Fruit fly (Drosophila melanogaster) whole organism, prepupa: ENCODE results near the gene KFase.

Source experiments
- Blimp-1 ChIP-seq: fragments of 200-800 bp; sonication (Bioruptor generic); optimal IDR thresholded peaks from 3 replicates; lab custom pipeline; 2017; ENCODE audit warnings: missing biosample characterization, missing genetic modification characterization, mild to moderate bottlenecking, moderate library complexity, missing genetic modification reagents
- CG11762 ChIP-seq: fragments of 200-800 bp; sonication (Bioruptor generic); optimal IDR thresholded peaks from 3 replicates; lab custom pipeline; 2016; ENCODE audit warnings: missing biosample characterization, missing genetic modification characterization; ENCODE audit not compliant: insufficient read depth
- CG11902 ChIP-seq: fragments of 200-800 bp; sonication (Bioruptor generic); optimal IDR thresholded peaks from 3 replicates; lab custom pipeline; 2016; ENCODE audit warnings: missing biosample characterization, missing genetic modification characterization
- CG15336 ChIP-seq: fragments of 200-800 bp; sonication (Bioruptor generic); IDR thresholded peaks from 2 replicates; pipeline ENCODE4 v1.3.6; 2022; ENCODE audit warnings: missing biosample characterization, missing genetic modification characterization
- CG34406 ChIP-seq: fragments of 200-800 bp; sonication (Bioruptor generic); optimal IDR thresholded peaks from 3 replicates; lab custom pipeline; 2016; ENCODE audit warnings: missing biosample characterization, missing genetic modification characterization
- CG4318 ChIP-seq: fragments of 200-800 bp; sonication (Bioruptor generic); optimal IDR thresholded peaks from 3 replicates; lab custom pipeline; 2017; ENCODE audit warnings: missing biosample characterization, mild to moderate bottlenecking, missing genetic modification characterization
- CG6163 ChIP-seq: fragments of 200-800 bp; sonication (Bioruptor generic); IDR thresholded peaks from 3 replicates; pipeline ENCODE4 v1.3.6; 2022; ENCODE audit warnings: missing biosample characterization, missing genetic modification characterization
- CG6276 ChIP-seq: fragments of 200-800 bp; sonication (Bioruptor generic); optimal IDR thresholded peaks from 2 replicates; lab custom pipeline; 2017; ENCODE audit warnings: missing biosample characterization, mild to moderate bottlenecking, missing genetic modification characterization
- CG6808 ChIP-seq: fragments of 200-800 bp; sonication (Bioruptor generic); optimal IDR thresholded peaks from 3 replicates; lab custom pipeline; 2017; ENCODE audit warnings: missing biosample characterization, missing genetic modification characterization, mild to moderate bottlenecking, moderate library complexity, missing genetic modification reagents
- CG7368 ChIP-seq: fragments of 200-800 bp; sonication (Bioruptor generic); optimal IDR thresholded peaks from 3 replicates; lab custom pipeline; 2016; ENCODE audit warnings: missing biosample characterization, missing genetic modification characterization
- CG8119 ChIP-seq: fragments of 200-800 bp; sonication (Bioruptor generic); IDR thresholded peaks from 3 replicates; pipeline ENCODE4 v1.3.6; 2022; ENCODE audit warnings: missing biosample characterization, missing genetic modification characterization
- CG8632 ChIP-seq: fragments of 200-800 bp; sonication (Bioruptor generic); optimal IDR thresholded peaks from 3 replicates; lab custom pipeline; 2016; ENCODE audit warnings: missing biosample characterization, missing genetic modification characterization
- CG9139 ChIP-seq: fragments of 200-800 bp; sonication (Bioruptor generic); optimal IDR thresholded peaks from 3 replicates; lab custom pipeline; 2017; ENCODE audit warnings: missing biosample characterization, mild to moderate bottlenecking, missing genetic modification characterization
- Eip75B ChIP-seq: fragments of 200-800 bp; sonication (Bioruptor generic); optimal IDR thresholded peaks from 3 replicates; lab custom pipeline; 2016; ENCODE audit warnings: missing biosample characterization, missing genetic modification characterization
- Eip78C ChIP-seq: fragments of 200-800 bp; sonication (Bioruptor generic); peaks from one replicate; lab custom pipeline; 2016; ENCODE audit warnings: missing biosample characterization, missing genetic modification characterization
- Eip93F ChIP-seq: fragments of 200-800 bp; sonication (Bioruptor generic); optimal IDR thresholded peaks from 2 replicates; lab custom pipeline; 2016; ENCODE audit warnings: missing biosample characterization, mild to moderate bottlenecking, missing genetic modification characterization
- Ets21C ChIP-seq: fragments of 200-800 bp; sonication (Bioruptor generic); optimal IDR thresholded peaks from 3 replicates; lab custom pipeline; 2016; ENCODE audit warnings: missing biosample characterization, missing genetic modification characterization
- Gug ChIP-seq: fragments of 200-800 bp; sonication (Bioruptor generic); IDR thresholded peaks from 2 replicates; pipeline ENCODE4 v1.3.6; 2022; ENCODE audit warnings: missing biosample characterization, missing genetic modification characterization
- Hr38 ChIP-seq: sonication (Bioruptor generic); optimal IDR thresholded peaks from 2 replicates; lab custom pipeline; 2016; ENCODE audit warnings: missing biosample characterization, missing genetic modification characterization
- Hr39 ChIP-seq: fragments of 200-800 bp; sonication (Bioruptor generic); optimal IDR thresholded peaks from 2 replicates; lab custom pipeline; 2016; ENCODE audit warnings: missing biosample characterization, missing genetic modification characterization
- Hr4 ChIP-seq: fragments of 200-800 bp; sonication (Bioruptor generic); optimal IDR thresholded peaks from 3 replicates; lab custom pipeline; 2016; ENCODE audit warnings: missing biosample characterization, missing genetic modification characterization
- Lpt ChIP-seq: fragments of 200-800 bp; sonication (Bioruptor generic); optimal IDR thresholded peaks from 3 replicates; lab custom pipeline; 2016; ENCODE audit warnings: missing biosample characterization, missing genetic modification characterization
- Met ChIP-seq: fragments of 200-800 bp; sonication (Bioruptor generic); optimal IDR thresholded peaks from 3 replicates; lab custom pipeline; 2016; ENCODE audit warnings: missing biosample characterization, missing genetic modification characterization
- Sox102F ChIP-seq: fragments of 200-800 bp; sonication (Bioruptor generic); optimal IDR thresholded peaks from 2 replicates; lab custom pipeline; 2016; ENCODE audit warnings: missing biosample characterization, mild to moderate bottlenecking, missing genetic modification characterization
- Sox14 ChIP-seq: fragments of 200-800 bp; sonication (Bioruptor generic); optimal IDR thresholded peaks from 3 replicates; lab custom pipeline; 2016; ENCODE audit warnings: missing biosample characterization, missing genetic modification characterization
- dsx ChIP-seq: fragments of 200-800 bp; optimal IDR thresholded peaks from 3 replicates; lab custom pipeline; 2019; ENCODE audit warnings: missing biosample characterization, mild to moderate bottlenecking, missing genetic modification characterization, moderate library complexity; ENCODE audit not compliant: poor library complexity, severe bottlenecking
- eg ChIP-seq: fragments of 200-800 bp; sonication (Bioruptor generic); IDR thresholded peaks from 3 replicates; pipeline ENCODE4 v1.3.6; 2022; ENCODE audit warnings: missing biosample characterization, missing genetic modification characterization
- esn ChIP-seq: fragments of 200-800 bp; sonication (Bioruptor generic); optimal IDR thresholded peaks from 2 replicates; lab custom pipeline; 2016; ENCODE audit warnings: missing biosample characterization, mild to moderate bottlenecking, missing genetic modification characterization, moderate library complexity
- fd59A ChIP-seq: fragments of 200-800 bp; sonication (Bioruptor generic); optimal IDR thresholded peaks from 2 replicates; lab custom pipeline; 2017; ENCODE audit warnings: missing biosample characterization, mild to moderate bottlenecking, missing genetic modification characterization, missing genetic modification reagents
- fkh ChIP-seq: fragments of 200-800 bp; sonication (Bioruptor generic); optimal IDR thresholded peaks from 3 replicates; lab custom pipeline; 2017; ENCODE audit warnings: missing biosample characterization, mild to moderate bottlenecking, missing genetic modification characterization, moderate library complexity
- net ChIP-seq: fragments of 200-800 bp; sonication (Bioruptor generic); optimal IDR thresholded peaks from 3 replicates; lab custom pipeline; 2016; ENCODE audit warnings: missing biosample characterization, missing genetic modification characterization
- pdm3 ChIP-seq: fragments of 200-800 bp; sonication (Bioruptor generic); optimal IDR thresholded peaks from 3 replicates; lab custom pipeline; 2016; ENCODE audit warnings: missing biosample characterization, missing genetic modification characterization
- salr ChIP-seq, 2 experiments: fragments of 200-800 bp; sonication (Bioruptor generic); optimal IDR thresholded peaks; 3 replicates each; lab custom pipeline; 2016 to 2018; ENCODE audit warnings: missing biosample characterization in 2 of 2, missing genetic modification characterization in 2 of 2, mild to moderate bottlenecking in 1 of 2
- svp ChIP-seq: fragments of 200-800 bp; sonication (Bioruptor generic); peaks from one replicate; lab custom pipeline; 2016; ENCODE audit warnings: missing biosample characterization, missing genetic modification characterization
- topi ChIP-seq: fragments of 200-800 bp; sonication (Bioruptor generic); optimal IDR thresholded peaks from 3 replicates; lab custom pipeline; 2016; ENCODE audit warnings: missing biosample characterization, missing genetic modification characterization
- vri ChIP-seq: fragments of 200-800 bp; sonication (Bioruptor generic); optimal IDR thresholded peaks from 3 replicates; lab custom pipeline; 2016; ENCODE audit warnings: missing biosample characterization, mild to moderate bottlenecking, missing genetic modification characterization

The KFase gene

DNA sequence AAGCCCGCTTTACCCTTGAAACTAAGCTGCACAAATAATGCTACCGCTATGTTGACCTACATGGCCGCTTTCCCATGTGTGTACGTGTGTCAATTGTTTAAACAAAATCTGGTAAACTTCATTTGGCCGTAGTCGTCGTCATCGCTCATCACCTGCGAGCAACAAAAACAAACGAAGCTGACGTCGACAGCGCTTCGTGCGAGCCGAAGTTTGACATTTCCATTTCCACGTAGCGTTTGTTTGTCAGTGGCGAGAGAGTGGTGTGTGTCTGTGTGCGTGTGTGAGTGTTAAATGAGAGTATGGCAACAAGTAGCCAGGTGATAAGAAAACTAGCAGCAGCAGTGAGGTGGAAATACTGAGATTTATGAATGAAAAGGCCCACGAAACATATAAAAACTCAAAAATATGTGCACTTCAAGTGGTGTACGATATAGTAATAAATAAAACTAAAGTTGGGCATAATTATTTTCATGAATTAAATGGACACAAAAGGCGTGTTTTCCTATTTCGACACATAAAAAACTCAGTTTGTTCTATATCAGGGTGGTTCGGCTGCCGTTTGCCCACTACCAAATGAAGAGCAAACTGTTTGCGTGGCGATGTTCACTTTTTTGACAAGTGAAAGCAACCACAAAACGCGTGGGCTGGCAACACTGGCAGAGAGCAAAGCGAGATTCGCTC, 9.2 kb downstream of the KFase start (continued):
- TF ChIP-seq CG6808 (GFP tag; lab: Kevin White, UChicago), result peak; percentile 29

DNA sequence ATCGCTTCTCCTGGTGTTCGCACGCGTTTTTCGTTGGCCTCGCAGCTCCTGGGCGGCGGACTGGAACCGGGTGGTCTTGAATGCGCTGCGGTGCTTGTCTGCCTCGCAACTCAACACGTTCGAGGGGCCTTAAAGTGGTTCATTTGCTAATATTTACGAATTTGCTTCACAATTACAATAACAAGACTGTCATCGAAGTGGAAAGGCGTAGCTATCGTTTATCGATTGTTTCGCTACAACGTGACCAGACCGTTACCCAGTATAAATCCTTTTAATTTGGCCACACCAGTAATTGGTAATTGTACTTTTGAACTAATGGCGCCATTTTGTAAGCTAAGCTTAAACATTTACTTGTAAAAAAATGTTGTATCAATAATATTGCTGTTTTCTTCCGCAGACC, 11.8 kb downstream of the KFase start, which contains the start of gene CG9536:
Gene CG9536 (minus strand): TSS at position 223 of the 400 bp plus-strand sequence.
- TF ChIP-seq fkh (peak; percentile 7), pdm3 (GFP tag; lab: Kevin White, UChicago) (no peak)

DNA sequence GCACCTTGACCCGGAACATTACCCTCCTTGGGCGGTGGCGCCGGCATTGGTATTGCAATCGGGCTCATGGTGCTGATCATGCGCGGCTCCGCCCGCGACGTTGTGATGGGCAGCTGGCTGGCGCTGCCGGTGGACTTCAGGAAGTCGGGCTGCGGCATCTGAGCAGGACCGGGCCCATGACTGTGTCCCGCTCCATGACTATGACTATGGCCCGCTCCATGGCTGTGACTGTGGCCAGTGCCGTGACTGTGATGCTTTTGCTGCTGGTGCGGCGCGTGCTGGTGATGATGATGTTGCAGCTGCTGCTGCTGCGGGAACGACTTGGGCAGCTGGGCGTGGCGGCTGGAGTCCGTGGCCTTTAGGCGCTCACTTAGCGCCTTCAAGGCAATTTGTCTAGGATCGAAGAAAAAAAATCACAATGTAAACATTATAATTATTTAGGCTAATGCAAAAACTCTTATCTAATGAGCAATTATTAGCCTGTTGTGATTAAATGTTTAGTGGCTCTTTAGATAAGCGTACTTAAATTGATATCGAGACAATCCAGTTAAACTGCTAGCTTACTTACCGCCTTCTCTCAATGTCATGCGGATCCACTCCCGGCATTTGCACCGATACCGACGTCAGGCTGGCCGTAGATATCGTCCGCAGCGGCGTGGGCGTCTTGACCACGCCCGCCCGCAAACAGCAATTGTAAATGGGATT, 13.5 kb downstream of the KFase start:
- no peak for TF ChIP-seq vri
- TF ChIP-seq Sox14 (GFP tag; lab: Kevin White, UChicago), result no peak
- no peak for TF ChIP-seq Eip93F
- TF ChIP-seq CG15336 (GFP tag; lab: Robert Waterston, UW), result no peak
- no peak for TF ChIP-seq Hr39
- TF ChIP-seq CG4318 (GFP tag; lab: Kevin White, UChicago), result no peak
- no peak for TF ChIP-seq CG9139 (GFP tag; lab: Kevin White, UChicago)
- no peak for TF ChIP-seq dsx (GFP tag; lab: Kevin White, UChicago)
- no peak for TF ChIP-seq CG6808 (GFP tag; lab: Kevin White, UChicago)
- TF ChIP-seq CG8119 (GFP tag; lab: Robert Waterston, UW), result no peak
- TF ChIP-seq CG8632, result no peak
- TF ChIP-seq Hr4 (GFP tag; lab: Kevin White, UChicago), result no peak
- no peak for TF ChIP-seq CG34406 (GFP tag; lab: Kevin White, UChicago)

DNA sequence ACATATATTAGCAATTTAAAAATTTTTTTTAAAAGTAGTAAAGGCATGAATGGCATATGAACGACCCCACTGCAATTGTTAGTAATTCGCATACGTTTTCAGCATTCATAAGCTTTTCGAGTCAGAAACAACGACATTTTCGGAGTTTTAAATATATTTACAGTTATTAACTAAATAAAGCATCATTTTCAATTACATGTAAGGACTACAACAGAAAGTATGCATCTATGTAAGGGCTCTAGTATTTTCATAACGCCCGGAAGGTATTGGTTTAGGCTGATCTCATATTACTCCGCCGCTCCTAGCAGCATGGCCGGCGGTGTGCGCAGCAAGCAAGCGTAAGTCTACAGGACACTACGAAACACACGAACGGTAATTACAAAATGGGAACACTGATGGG, 14.3 kb downstream of the KFase start:
- TF ChIP-seq topi, result no peak
- no peak for TF ChIP-seq CG11762 (GFP tag; lab: Kevin White, UChicago)
- no peak for TF ChIP-seq net (GFP tag; lab: Kevin White, UChicago)
- TF ChIP-seq Sox102F, result no peak
- 0 out of 2 replicates have a peak, but pooled peaks have one; percentile 12 for TF ChIP-seq CG15336 (GFP tag; lab: Robert Waterston, UW)
- peak; percentile 56 for TF ChIP-seq Eip78C (GFP tag; lab: Kevin White, UChicago)

DNA sequence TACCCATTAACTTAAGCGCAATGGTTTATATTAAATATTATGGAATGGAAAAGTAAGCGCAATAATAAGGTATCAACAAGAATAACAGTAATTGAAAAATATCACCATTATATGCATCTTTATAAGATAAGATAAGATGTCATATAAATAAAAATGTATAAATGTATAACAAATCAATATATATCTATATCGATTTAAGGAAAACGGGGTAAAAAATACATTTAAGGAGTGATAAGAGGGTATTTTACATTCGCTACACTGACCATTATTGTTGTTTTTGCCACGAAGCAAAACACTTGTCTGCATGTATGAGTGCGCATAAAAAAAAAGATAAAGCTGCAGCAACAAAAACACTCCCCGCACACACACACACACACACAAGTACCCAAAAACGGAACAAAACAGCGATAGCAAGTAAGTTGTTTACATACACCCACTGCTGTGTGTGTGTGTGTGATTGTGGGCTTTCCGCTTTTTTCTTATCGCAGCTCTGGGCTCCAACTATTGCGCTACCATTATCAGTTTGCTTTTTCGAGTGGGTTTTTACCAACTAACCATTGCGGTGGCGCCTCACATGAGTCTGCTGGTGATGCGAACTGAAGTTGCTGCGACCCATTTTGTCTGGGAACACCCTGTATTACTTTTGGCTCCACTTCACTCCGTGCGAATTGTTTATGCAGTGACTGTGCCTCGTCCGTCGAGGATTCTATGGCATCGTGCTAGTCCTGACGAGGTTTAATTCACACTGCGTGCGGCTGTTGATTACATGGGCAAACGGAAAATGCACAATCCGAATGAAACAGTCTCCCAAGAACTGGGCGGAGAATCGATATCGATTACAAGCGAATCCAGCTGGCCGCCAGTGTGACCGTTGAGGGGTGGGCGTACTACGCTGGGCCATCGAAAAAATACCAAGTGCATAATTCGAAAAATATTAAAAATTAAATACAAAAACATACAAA, 15.2 kb downstream of the KFase start, which contains the start of gene mmy:
Gene mmy (minus strand): TSS at position 829 of the 962 bp plus-strand sequence.
- TF ChIP-seq Eip75B (GFP tag; lab: Kevin White, UChicago), result peak; percentile 7
- peak; percentile 72 for TF ChIP-seq CG6808 (GFP tag; lab: Kevin White, UChicago)
- TF ChIP-seq net (GFP tag; lab: Kevin White, UChicago), result peak; percentile 67
- TF ChIP-seq Gug (GFP tag; lab: Robert Waterston, UW), result peak; percentile 43; the same call in 1 of the 2 replicates
- peak; percentile 47 for TF ChIP-seq Lpt
- TF ChIP-seq CG7368 (GFP tag; lab: Kevin White, UChicago), result peak; percentile 46
- peak; percentile 96 for TF ChIP-seq fkh
- TF ChIP-seq Hr39, result peak; percentile 9
- peak; percentile 35 for TF ChIP-seq topi
- peak; percentile 81 for TF ChIP-seq CG6276
- peak; percentile 85; the same call in 2 of the 3 replicates for TF ChIP-seq eg (GFP tag; lab: Robert Waterston, UW)
- peak; percentile 72 for TF ChIP-seq svp (GFP tag; lab: Kevin White, UChicago)
- peak; percentile 52 for TF ChIP-seq Hr4 (GFP tag; lab: Kevin White, UChicago)
- TF ChIP-seq esn (GFP tag; lab: Kevin White, UChicago), result peak; percentile 43
- peak; percentile 80 for TF ChIP-seq CG8119 (GFP tag; lab: Robert Waterston, UW)
- TF ChIP-seq Sox14 (GFP tag; lab: Kevin White, UChicago), result peak; percentile 17
- peak; percentile 42 for TF ChIP-seq pdm3 (GFP tag; lab: Kevin White, UChicago)
- TF ChIP-seq CG6163, result peak; percentile 77
- peak; percentile 22 to 68 for TF ChIP-seq salr (GFP tag; optimal IDR thresholded peaks at IDR 0.05; lab: Kevin White, UChicago)
- TF ChIP-seq CG11902 (GFP tag; lab: Kevin White, UChicago), result peak; percentile 33
- TF ChIP-seq Hr38 (GFP tag; lab: Kevin White, UChicago), result no peak
- TF ChIP-seq Eip93F, result peak; percentile 33
- TF ChIP-seq Sox102F, result peak; percentile 37
- no peak for TF ChIP-seq Ets21C (GFP tag; lab: Kevin White, UChicago)
- TF ChIP-seq CG11762 (GFP tag; lab: Kevin White, UChicago), result peak; percentile 59
- peak; percentile 53 for TF ChIP-seq vri
- TF ChIP-seq Met (GFP tag; lab: Kevin White, UChicago), result no peak
- peak; percentile 69 for TF ChIP-seq fd59A (GFP tag; lab: Kevin White, UChicago)
- no peak for TF ChIP-seq Blimp-1
